Fruit fly (Drosophila melanogaster) whole organism, prepupa: ENCODE data around the gene CG12224.
A peak's percentile ranks its signal among the peaks of the same experiment; 100 is the strongest.

Experiments used
- Blimp-1 ChIP-seq: fragments of 200-800 bp; sonication (Bioruptor generic); optimal IDR thresholded peaks from 3 replicates; lab custom pipeline; 2017; ENCODE audit warnings: missing biosample characterization, missing genetic modification characterization, mild to moderate bottlenecking, moderate library complexity, missing genetic modification reagents
- CG10631 ChIP-seq: fragments of 200-800 bp; sonication (Bioruptor generic); optimal IDR thresholded peaks from 2 replicates; lab custom pipeline; 2016; ENCODE audit warnings: missing biosample characterization, missing genetic modification characterization
- CG10669 ChIP-seq: fragments of 200-800 bp; sonication (Bioruptor generic); optimal IDR thresholded peaks from 3 replicates; lab custom pipeline; 2018; ENCODE audit warnings: missing biosample characterization, mild to moderate bottlenecking, missing genetic modification characterization, moderate library complexity
- CG11762 ChIP-seq: fragments of 200-800 bp; sonication (Bioruptor generic); optimal IDR thresholded peaks from 3 replicates; lab custom pipeline; 2016; ENCODE audit warnings: missing biosample characterization, missing genetic modification characterization; ENCODE audit not compliant: insufficient read depth
- CG11902 ChIP-seq: fragments of 200-800 bp; sonication (Bioruptor generic); optimal IDR thresholded peaks from 3 replicates; lab custom pipeline; 2016; ENCODE audit warnings: missing biosample characterization, missing genetic modification characterization
- CG15336 ChIP-seq: fragments of 200-800 bp; sonication (Bioruptor generic); IDR thresholded peaks from 2 replicates; pipeline ENCODE4 v1.3.6; 2022; ENCODE audit warnings: missing biosample characterization, missing genetic modification characterization
- CG1621 ChIP-seq: fragments of 200-800 bp; sonication (Bioruptor generic); optimal IDR thresholded peaks from 3 replicates; lab custom pipeline; 2018; ENCODE audit warnings: missing biosample characterization, mild to moderate bottlenecking, missing genetic modification characterization
- CG16779 ChIP-seq: fragments of 200-800 bp; sonication (Bioruptor generic); optimal IDR thresholded peaks from 3 replicates; lab custom pipeline; 2017; ENCODE audit warnings: missing biosample characterization, mild to moderate bottlenecking, missing genetic modification characterization
- CG34406 ChIP-seq: fragments of 200-800 bp; sonication (Bioruptor generic); optimal IDR thresholded peaks from 3 replicates; lab custom pipeline; 2016; ENCODE audit warnings: missing biosample characterization, missing genetic modification characterization
- CG3919 ChIP-seq: fragments of 200-800 bp; sonication (Bioruptor generic); optimal IDR thresholded peaks from 3 replicates; lab custom pipeline; 2016; ENCODE audit warnings: missing biosample characterization, missing genetic modification characterization
- CG6792 ChIP-seq: fragments of 200-800 bp; sonication (Bioruptor generic); optimal IDR thresholded peaks from 3 replicates; lab custom pipeline; 2016; ENCODE audit warnings: missing biosample characterization, missing genetic modification characterization
- CG6808 ChIP-seq: fragments of 200-800 bp; sonication (Bioruptor generic); optimal IDR thresholded peaks from 3 replicates; lab custom pipeline; 2017; ENCODE audit warnings: missing biosample characterization, missing genetic modification characterization, mild to moderate bottlenecking, moderate library complexity, missing genetic modification reagents
- CG6854 ChIP-seq: fragments of 200-800 bp; sonication (Bioruptor generic); optimal IDR thresholded peaks from 2 replicates; lab custom pipeline; 2017; ENCODE audit warnings: missing biosample characterization, mild to moderate bottlenecking, missing genetic modification characterization
- CG8119 ChIP-seq: fragments of 200-800 bp; sonication (Bioruptor generic); IDR thresholded peaks from 3 replicates; pipeline ENCODE4 v1.3.6; 2022; ENCODE audit warnings: missing biosample characterization, missing genetic modification characterization
- CG8632 ChIP-seq: fragments of 200-800 bp; sonication (Bioruptor generic); optimal IDR thresholded peaks from 3 replicates; lab custom pipeline; 2016; ENCODE audit warnings: missing biosample characterization, missing genetic modification characterization
- CG9139 ChIP-seq: fragments of 200-800 bp; sonication (Bioruptor generic); optimal IDR thresholded peaks from 3 replicates; lab custom pipeline; 2017; ENCODE audit warnings: missing biosample characterization, mild to moderate bottlenecking, missing genetic modification characterization
- Eip75B ChIP-seq: fragments of 200-800 bp; sonication (Bioruptor generic); optimal IDR thresholded peaks from 3 replicates; lab custom pipeline; 2016; ENCODE audit warnings: missing biosample characterization, missing genetic modification characterization
- Eip78C ChIP-seq: fragments of 200-800 bp; sonication (Bioruptor generic); peaks from one replicate; lab custom pipeline; 2016; ENCODE audit warnings: missing biosample characterization, missing genetic modification characterization
- Eip93F ChIP-seq: fragments of 200-800 bp; sonication (Bioruptor generic); optimal IDR thresholded peaks from 2 replicates; lab custom pipeline; 2016; ENCODE audit warnings: missing biosample characterization, mild to moderate bottlenecking, missing genetic modification characterization
- Ets96B ChIP-seq: fragments of 200-800 bp; optimal IDR thresholded peaks from 2 replicates; lab custom pipeline; 2019; ENCODE audit warnings: missing biosample characterization, mild to moderate bottlenecking, missing genetic modification characterization, moderate library complexity
- Gug ChIP-seq: fragments of 200-800 bp; sonication (Bioruptor generic); IDR thresholded peaks from 2 replicates; pipeline ENCODE4 v1.3.6; 2022; ENCODE audit warnings: missing biosample characterization, missing genetic modification characterization
- Hr38 ChIP-seq: sonication (Bioruptor generic); optimal IDR thresholded peaks from 2 replicates; lab custom pipeline; 2016; ENCODE audit warnings: missing biosample characterization, missing genetic modification characterization
- Hr39 ChIP-seq: fragments of 200-800 bp; sonication (Bioruptor generic); optimal IDR thresholded peaks from 2 replicates; lab custom pipeline; 2016; ENCODE audit warnings: missing biosample characterization, missing genetic modification characterization
- Lpt ChIP-seq: fragments of 200-800 bp; sonication (Bioruptor generic); optimal IDR thresholded peaks from 3 replicates; lab custom pipeline; 2016; ENCODE audit warnings: missing biosample characterization, missing genetic modification characterization
- Met ChIP-seq: fragments of 200-800 bp; sonication (Bioruptor generic); optimal IDR thresholded peaks from 3 replicates; lab custom pipeline; 2016; ENCODE audit warnings: missing biosample characterization, missing genetic modification characterization
- OdsH ChIP-seq: fragments of 200-800 bp; sonication (Bioruptor generic); optimal IDR thresholded peaks from 3 replicates; lab custom pipeline; 2016; ENCODE audit warnings: missing biosample characterization, missing genetic modification characterization
- Smox ChIP-seq: fragments of 200-800 bp; sonication (Bioruptor generic); optimal IDR thresholded peaks from 3 replicates; lab custom pipeline; 2016; ENCODE audit warnings: missing biosample characterization, missing genetic modification characterization
- Sox102F ChIP-seq: fragments of 200-800 bp; sonication (Bioruptor generic); optimal IDR thresholded peaks from 2 replicates; lab custom pipeline; 2016; ENCODE audit warnings: missing biosample characterization, mild to moderate bottlenecking, missing genetic modification characterization
- achi ChIP-seq: fragments of 200-800 bp; sonication (Bioruptor generic); optimal IDR thresholded peaks from 3 replicates; lab custom pipeline; 2016; ENCODE audit warnings: missing biosample characterization, missing genetic modification characterization
- acj6 ChIP-seq: fragments of 200-800 bp; sonication (Bioruptor generic); optimal IDR thresholded peaks from 3 replicates; lab custom pipeline; 2016; ENCODE audit warnings: missing biosample characterization, missing genetic modification characterization
- cyc ChIP-seq: fragments of 200-800 bp; sonication (Bioruptor generic); optimal IDR thresholded peaks from 3 replicates; lab custom pipeline; 2016; ENCODE audit warnings: missing biosample characterization, missing genetic modification characterization
- dac ChIP-seq: fragments of 200-800 bp; sonication (Bioruptor generic); optimal IDR thresholded peaks from 2 replicates; lab custom pipeline; 2017; ENCODE audit warnings: missing biosample characterization, mild to moderate bottlenecking, missing genetic modification characterization
- dsx ChIP-seq: fragments of 200-800 bp; optimal IDR thresholded peaks from 3 replicates; lab custom pipeline; 2019; ENCODE audit warnings: missing biosample characterization, mild to moderate bottlenecking, missing genetic modification characterization, moderate library complexity; ENCODE audit not compliant: poor library complexity, severe bottlenecking
- eg ChIP-seq: fragments of 200-800 bp; sonication (Bioruptor generic); IDR thresholded peaks from 3 replicates; pipeline ENCODE4 v1.3.6; 2022; ENCODE audit warnings: missing biosample characterization, missing genetic modification characterization
- esn ChIP-seq: fragments of 200-800 bp; sonication (Bioruptor generic); optimal IDR thresholded peaks from 2 replicates; lab custom pipeline; 2016; ENCODE audit warnings: missing biosample characterization, mild to moderate bottlenecking, missing genetic modification characterization, moderate library complexity
- fd85E ChIP-seq: fragments of 200-800 bp; sonication (Bioruptor generic); optimal IDR thresholded peaks from 3 replicates; lab custom pipeline; 2016; ENCODE audit warnings: missing biosample characterization, missing genetic modification characterization
- fkh ChIP-seq: fragments of 200-800 bp; sonication (Bioruptor generic); optimal IDR thresholded peaks from 3 replicates; lab custom pipeline; 2017; ENCODE audit warnings: missing biosample characterization, mild to moderate bottlenecking, missing genetic modification characterization, moderate library complexity
- lz ChIP-seq: fragments of 200-800 bp; sonication (Bioruptor generic); optimal IDR thresholded peaks from 3 replicates; lab custom pipeline; 2016; ENCODE audit warnings: missing biosample characterization, missing genetic modification characterization
- net ChIP-seq: fragments of 200-800 bp; sonication (Bioruptor generic); optimal IDR thresholded peaks from 3 replicates; lab custom pipeline; 2016; ENCODE audit warnings: missing biosample characterization, missing genetic modification characterization
- spab ChIP-seq: fragments of 200-800 bp; sonication (Bioruptor generic); optimal IDR thresholded peaks from 2 replicates; lab custom pipeline; 2017; ENCODE audit warnings: missing biosample characterization, mild to moderate bottlenecking, missing genetic modification characterization, missing genetic modification reagents
- ss ChIP-seq, 2 experiments: fragments of 200-800 bp; sonication (Bioruptor generic); optimal IDR thresholded peaks; 2 replicates in 1 of 2; 3 replicates in 1 of 2; lab custom pipeline; 2017 to 2018; ENCODE audit warnings: mild to moderate bottlenecking in 2 of 2, missing biosample characterization in 2 of 2, missing genetic modification characterization in 2 of 2, moderate library complexity in 1 of 2
- svp ChIP-seq: fragments of 200-800 bp; sonication (Bioruptor generic); peaks from one replicate; lab custom pipeline; 2016; ENCODE audit warnings: missing biosample characterization, missing genetic modification characterization
- topi ChIP-seq: fragments of 200-800 bp; sonication (Bioruptor generic); optimal IDR thresholded peaks from 3 replicates; lab custom pipeline; 2016; ENCODE audit warnings: missing biosample characterization, missing genetic modification characterization
- vri ChIP-seq: fragments of 200-800 bp; sonication (Bioruptor generic); optimal IDR thresholded peaks from 3 replicates; lab custom pipeline; 2016; ENCODE audit warnings: missing biosample characterization, mild to moderate bottlenecking, missing genetic modification characterization

The CG12224 gene

dm6 chr3R:11977336-11977678, 4.6 kb downstream of the CG12224 start (continued):
- peak; percentile 17 for TF ChIP-seq CG10669 (GFP tag; lab: Kevin White, UChicago)
- peak; percentile 4 for TF ChIP-seq CG16779 (tag; lab: Kevin White, UChicago)
- no peak for TF ChIP-seq Blimp-1

- peak; percentile 4 for TF ChIP-seq topi (GFP tag; lab: Kevin White, UChicago)
- TF ChIP-seq dsx (GFP tag; lab: Kevin White, UChicago), result peak; percentile 15
- TF ChIP-seq CG11902 (GFP tag; lab: Kevin White, UChicago), result no peak
- TF ChIP-seq Lpt (GFP tag; lab: Kevin White, UChicago), result no peak
- peak; percentile 57 for TF ChIP-seq CG6854 (GFP tag; lab: Kevin White, UChicago)
- no peak for TF ChIP-seq CG8119 (GFP tag; lab: Robert Waterston, UW)
- peak; percentile 59 for TF ChIP-seq CG9139 (GFP tag; lab: Kevin White, UChicago)
- peak; percentile 67 for TF ChIP-seq vri (GFP tag; lab: Kevin White, UChicago)
- TF ChIP-seq fd85E (GFP tag; lab: Kevin White, UChicago), result peak; percentile 27
- TF ChIP-seq Sox102F, result peak; percentile 27
- peak; percentile 77 for TF ChIP-seq Eip78C (GFP tag; lab: Kevin White, UChicago)
- peak; percentile 49 for TF ChIP-seq Eip75B (GFP tag; lab: Kevin White, UChicago)
- TF ChIP-seq ss (GFP tag; optimal IDR thresholded peaks at IDR 0.05; lab: Kevin White, UChicago), result peak; percentile 22 to 59
- TF ChIP-seq Smox, result no peak
- TF ChIP-seq fkh (GFP tag; lab: Kevin White, UChicago), result no peak
These were observed 5.1 kb downstream of the CG12224 start, which contains the start of gene CG10005 for dm6 chr3R:11976556-11977335. TSS of gene CG10005 (minus strand) at chr3R:11977197.

- TF ChIP-seq fkh (GFP tag; lab: Kevin White, UChicago) (peak; percentile 66), spab (peak; percentile 8), lz (GFP tag; lab: Kevin White, UChicago) (peak; percentile 56), esn (GFP tag; lab: Kevin White, UChicago) (peak; percentile 59), CG11902 (GFP tag; lab: Kevin White, UChicago) (peak; percentile 45), Hr39 (GFP tag; lab: Kevin White, UChicago) (peak; percentile 60), CG6792 (peak; percentile 35), CG11762 (peak; percentile 2), dac (GFP tag; lab: Kevin White, UChicago) (no peak), net (GFP tag; lab: Kevin White, UChicago) (peak; percentile 33), ss (GFP tag; optimal IDR thresholded peaks at IDR 0.05; lab: Kevin White, UChicago) (peak; percentile 9 to 47), CG16779 (tag; lab: Kevin White, UChicago) (no peak), CG10669 (GFP tag; lab: Kevin White, UChicago) (peak; percentile 1), Gug (GFP tag; lab: Robert Waterston, UW) (no peak), cyc (peak; percentile 63), CG3919 (GFP tag; lab: Kevin White, UChicago) (peak; percentile 67), Hr38 (no peak), Ets96B (tag; lab: Kevin White, UChicago) (peak; percentile 47), CG6808 (GFP tag; lab: Kevin White, UChicago) (peak; percentile 25), Eip93F (GFP tag; lab: Kevin White, UChicago) (no peak), svp (GFP tag; lab: Kevin White, UChicago) (peak; percentile 84), CG15336 (GFP tag; lab: Robert Waterston, UW) (0 out of 2 replicates have a peak, but pooled peaks have one; percentile 25), CG34406 (GFP tag; lab: Kevin White, UChicago) (peak; percentile 32), CG8632 (GFP tag; lab: Kevin White, UChicago) (peak; percentile 12), Met (GFP tag; lab: Kevin White, UChicago) (peak; percentile 58), CG6854 (GFP tag; lab: Kevin White, UChicago) (no peak), eg (GFP tag; lab: Robert Waterston, UW) (no peak), acj6 (GFP tag; lab: Kevin White, UChicago) (peak; percentile 33), CG8119 (GFP tag; lab: Robert Waterston, UW) (no peak), Lpt (GFP tag; lab: Kevin White, UChicago) (no peak), OdsH (GFP tag; lab: Kevin White, UChicago) (peak; percentile 4), CG10631 (GFP tag; lab: Kevin White, UChicago) (peak; percentile 17), Blimp-1 (peak; percentile 29), CG9139 (GFP tag; lab: Kevin White, UChicago) (no peak), CG1621 (tag; lab: Kevin White, UChicago) (peak; percentile 45), achi (GFP tag; lab: Kevin White, UChicago) (peak; percentile 20), dsx (GFP tag; lab: Kevin White, UChicago) (peak; percentile 24), Eip78C (GFP tag; lab: Kevin White, UChicago) (peak; percentile 76)
These were observed 7.2 kb downstream of the CG12224 start, which contains the start of gene Tango9 for dm6 chr3R:11974631-11975030. TSS of gene Tango9 (minus strand) at chr3R:11974910.
